Worm (Caenorhabditis elegans): ENCODE data around the gene pkc-1.

The pkc-1 gene

DNA sequence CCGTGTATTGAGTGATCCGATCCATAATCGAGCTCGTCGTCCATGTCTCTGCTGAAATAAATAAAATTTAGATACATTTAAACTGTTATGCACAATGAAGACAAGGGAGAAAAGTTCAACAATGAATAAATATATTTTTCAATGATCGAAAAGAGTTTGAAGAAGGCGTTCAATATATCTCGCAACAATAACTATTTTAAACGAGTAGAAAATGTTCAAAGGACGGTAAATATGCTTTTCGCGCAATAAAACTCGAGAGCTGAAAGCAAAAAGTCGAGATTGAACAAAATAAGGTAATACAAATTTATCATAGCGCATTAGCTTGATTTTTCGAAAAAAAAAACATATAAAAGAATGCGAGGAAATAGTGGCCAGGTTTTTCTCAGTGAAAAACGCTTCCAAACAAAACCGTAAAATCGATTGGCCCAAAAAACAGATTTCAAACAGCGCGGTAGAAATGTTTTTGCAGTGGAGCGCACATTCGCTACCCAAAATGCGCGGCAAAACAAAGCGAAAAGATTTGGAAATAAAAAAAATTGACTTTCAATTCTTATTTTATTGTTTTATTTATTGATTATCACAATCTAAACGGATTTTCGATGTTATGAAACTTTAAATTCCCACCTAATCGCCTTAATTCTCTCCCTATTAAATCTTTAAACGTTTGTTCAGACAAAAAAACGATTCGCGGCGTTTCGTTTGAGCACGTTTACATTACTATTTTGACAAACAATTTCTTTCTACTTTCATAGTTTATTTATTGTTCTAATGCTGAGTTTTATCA, 9.1 kb upstream of the pkc-1 start, which contains the start of the genes kup-1 and F10C2.4 (continued):
- peak; percentile 48 for TF ChIP-seq isw-1 (GFP tag; IDR thresholded peaks at IDR 0.05)
- no peak for TF ChIP-seq mab-9 (GFP tag; IDR thresholded peaks at IDR 0.05)
- TF ChIP-seq pax-3 (tag; optimal IDR thresholded peaks at IDR 0.05), result peak; percentile 55
- no peak for TF ChIP-seq lin-14 (GFP tag; optimal IDR thresholded peaks at IDR 0.05)

DNA sequence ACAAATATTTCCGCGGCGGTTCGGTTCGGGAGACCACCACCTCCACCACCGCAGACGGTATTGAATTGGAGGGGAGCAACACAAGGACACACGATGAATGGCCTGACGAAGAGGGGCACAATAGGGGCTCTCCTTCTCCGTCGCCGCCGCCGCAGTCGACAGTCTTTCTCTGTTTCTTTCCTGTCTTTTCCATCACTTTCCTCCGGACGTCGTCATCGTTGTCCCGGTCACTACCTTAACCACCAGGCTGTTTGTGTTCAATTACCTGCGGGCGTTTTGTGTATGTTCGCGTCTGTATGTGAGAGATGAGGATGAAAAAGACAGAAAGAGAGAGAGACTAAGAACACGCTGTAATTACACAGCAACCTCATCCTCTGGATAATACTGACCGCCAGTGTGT, 7.8 kb upstream of the pkc-1 start:
- peak; percentile 28 for TF ChIP-seq blmp-1 (tag; optimal IDR thresholded peaks at IDR 0.05)
- TF ChIP-seq lin-14 (GFP tag; optimal IDR thresholded peaks at IDR 0.05), result peak; percentile 29
- peak; percentile 34 for TF ChIP-seq nhr-85 (tag)
- TF ChIP-seq ztf-4 (tag; optimal IDR thresholded peaks at IDR 0.05), result no peak

DNA sequence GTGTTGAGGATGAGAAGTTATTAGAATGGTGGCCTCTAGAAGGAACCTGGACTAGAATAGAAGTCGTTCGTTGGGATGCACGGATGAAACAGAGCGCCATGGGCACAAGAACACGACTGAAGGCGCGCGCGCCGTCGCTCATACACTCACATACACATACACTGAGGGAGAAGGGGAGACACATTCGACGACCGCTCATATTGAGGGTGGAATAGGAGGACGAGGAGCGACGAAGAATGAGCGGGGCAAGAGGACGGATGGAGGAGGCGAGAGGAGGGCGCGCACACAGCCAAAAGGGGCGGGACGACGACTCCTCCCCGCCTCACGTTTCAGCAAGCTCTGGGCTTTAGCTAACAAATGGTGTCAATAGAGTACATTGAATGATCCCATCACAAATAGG, 6.8 kb upstream of the pkc-1 start:
- TF ChIP-seq xbp-1 (tag; optimal IDR thresholded peaks at IDR 0.05), result peak; percentile 22
- TF ChIP-seq nhr-20 (tag; optimal IDR thresholded peaks at IDR 0.05), result peak; percentile 27
- TF ChIP-seq nhr-28 (tag; optimal IDR thresholded peaks at IDR 0.05), result no peak
- no peak for TF ChIP-seq ceh-88 (GFP tag; IDR thresholded peaks at IDR 0.05)
- no peak for TF ChIP-seq skn-1 (tag; optimal IDR thresholded peaks at IDR 0.05)
- TF ChIP-seq mdl-1 (tag; optimal IDR thresholded peaks at IDR 0.05), result no peak
- no peak for TF ChIP-seq grh-1 (GFP tag; IDR thresholded peaks at IDR 0.05)
- peak; percentile 29 for TF ChIP-seq snu-23 (GFP tag; optimal IDR thresholded peaks at IDR 0.05)
- no peak for TF ChIP-seq lin-13 (GFP tag; optimal IDR thresholded peaks at IDR 0.05)
- TF ChIP-seq ces-1 (GFP tag; optimal IDR thresholded peaks at IDR 0.05), result no peak
- peak; percentile 26 for TF ChIP-seq swsn-7 (tag; optimal IDR thresholded peaks at IDR 0.05)
- TF ChIP-seq fkh-8 (tag; optimal IDR thresholded peaks at IDR 0.05), result peak; percentile 12
- TF ChIP-seq unc-62 (GFP tag; optimal IDR thresholded peaks at IDR 0.05), result no peak
- no peak for TF ChIP-seq ceh-63 (GFP tag; optimal IDR thresholded peaks at IDR 0.05)
- TF ChIP-seq lin-14 (GFP tag; optimal IDR thresholded peaks at IDR 0.05), result peak; percentile 51
- TF ChIP-seq hlh-17 (GFP tag; optimal IDR thresholded peaks at IDR 0.05; ENCODE audit: borderline replicate concordance), result no peak
- peak in 1 of 3 experiments; percentile 34 for TF ChIP-seq dpl-1 (GFP tag; optimal IDR thresholded peaks at IDR 0.05)
- TF ChIP-seq unc-86 (tag; optimal IDR thresholded peaks at IDR 0.05), result no peak
- TF ChIP-seq lin-35 (GFP tag; optimal IDR thresholded peaks at IDR 0.05), result peak in 1 of 2 experiments; percentile 54
- TF ChIP-seq tbx-2 (tag; optimal IDR thresholded peaks at IDR 0.05), result no peak
- TF ChIP-seq unc-98 (GFP tag; IDR thresholded peaks at IDR 0.05), result no peak
- TF ChIP-seq pax-3 (tag; optimal IDR thresholded peaks at IDR 0.05), result peak; percentile 31
- TF ChIP-seq ceh-82 (tag; optimal IDR thresholded peaks at IDR 0.05), result peak in 2 of 3 experiments; percentile 8 to 58
- no peak for TF ChIP-seq sptf-1 (tag; optimal IDR thresholded peaks at IDR 0.05)
- no peak for TF ChIP-seq unc-130 (tag; optimal IDR thresholded peaks at IDR 0.05)
- TF ChIP-seq efl-3 (GFP tag; optimal IDR thresholded peaks at IDR 0.05), result no peak
- peak; percentile 46 for TF ChIP-seq nhr-47 (tag; optimal IDR thresholded peaks at IDR 0.05)
- no peak for TF ChIP-seq ceh-90 (tag; optimal IDR thresholded peaks at IDR 0.05)
- TF ChIP-seq efl-1 (optimal IDR thresholded peaks at IDR 0.05), result no peak
- peak; percentile 18 to 58 for TF ChIP-seq efl-1 (GFP tag; optimal IDR thresholded peaks at IDR 0.05 in 1 of 2)
- no peak for TF ChIP-seq lin-39 (tag; optimal IDR thresholded peaks at IDR 0.05)
- no peak for TF ChIP-seq alr-1 (tag; optimal IDR thresholded peaks at IDR 0.05; ENCODE audit: borderline replicate concordance)
- TF ChIP-seq ama-1 (optimal IDR thresholded peaks at IDR 0.05), result peak; percentile 5
- TF ChIP-seq dsc-1 (tag; optimal IDR thresholded peaks at IDR 0.05), result peak; percentile 28
- no peak for TF ChIP-seq ztf-4 (tag; optimal IDR thresholded peaks at IDR 0.05)
- no peak for TF ChIP-seq jun-1 (tag; optimal IDR thresholded peaks at IDR 0.05)
- TF ChIP-seq fos-1 (tag; optimal IDR thresholded peaks at IDR 0.05), result no peak
- no peak for TF ChIP-seq nhr-77 (tag; optimal IDR thresholded peaks at IDR 0.05)

Measured in whole organism, L1 larva.